Worm (Caenorhabditis elegans) whole organism, young adult: Measurements from ENCODE around the gene srx-2.

ENCODE experiments used
- F49E8.2 ChIP-seq: sonication (generic microtip); optimal IDR thresholded peaks from 3 replicates; lab custom pipeline; 2017; ENCODE audit warnings: missing genetic modification characterization, mild to moderate bottlenecking, missing compliant biosample characterization, antibody characterized with exemption, moderate library complexity; ENCODE audit not compliant: insufficient read depth
- ama-1 ChIP-seq, 3 experiments: fragments of 150-350 bp in 1 of 3; sonication (generic microtip) in 2 of 3; optimal IDR thresholded peaks; 2 replicates each; lab custom pipeline; 2014 to 2018; ENCODE audit warnings: missing biosample characterization in 2 of 3, missing genetic modification characterization in 2 of 3, missing genetic modification reagents in 2 of 3
- cebp-2 ChIP-seq: fragments of 200-800 bp; sonication (Bioruptor generic); IDR thresholded peaks from 2 replicates; pipeline ENCODE4 v1.3.6; 2022; ENCODE audit warnings: missing genetic modification characterization, missing compliant biosample characterization
- ceh-27 ChIP-seq: fragments of 200-800 bp; sonication (Bioruptor generic); optimal IDR thresholded peaks from 2 replicates; lab custom pipeline; 2018; ENCODE audit warnings: mild to moderate bottlenecking, missing genetic modification characterization, moderate library complexity, missing compliant biosample characterization
- unc-62 ChIP-seq: fragments of 150-350 bp; optimal IDR thresholded peaks from 2 replicates; lab custom pipeline; 2014; ENCODE audit warnings: missing biosample characterization, missing genetic modification reagents, missing genetic modification characterization

ce11 chrV:8990194-8990649 lies 19.1 kb upstream of the srx-2 start, which contains the start of gene F59E11.7:
- TF ChIP-seq unc-62 (GFP tag; lab: Kevin White, UChicago) (no peak), ceh-27 (GFP tag; lab: Kevin White, UChicago) (no peak), cebp-2 (no peak), F49E8.2 (tag; lab: Kevin White, UChicago) (no peak), ama-1 (optimal IDR thresholded peaks at IDR 0.05; lab: Kevin White, UChicago) (no peak), ama-1 (GFP tag; optimal IDR thresholded peaks at IDR 0.05; lab: Kevin White, UChicago) (no peak)
